Worm (Caenorhabditis elegans): ENCODE results near the gene tpk-1.

ce11 chrIII:8904044-8904443 is 7.9 kb upstream of the tpk-1 start, which contains the start of gene lin-9:
- TF ChIP-seq fkh-10 (GFP tag; optimal IDR thresholded peaks at IDR 0.05) (no peak), dve-1 (tag; optimal IDR thresholded peaks at IDR 0.05) (peak; percentile 49), ceh-24 (tag; optimal IDR thresholded peaks at IDR 0.05) (no peak), ceh-48 (tag; optimal IDR thresholded peaks at IDR 0.05) (peak; percentile 58), Y22D7AL.16 (tag; optimal IDR thresholded peaks at IDR 0.05) (no peak), ceh-18 (tag; optimal IDR thresholded peaks at IDR 0.05) (peak; percentile 88)

Measured in whole organism, late embryonic.